Fruit fly (Drosophila melanogaster) whole organism, embryonic: ENCODE data around the gene Coq2.

Source experiments
- B-H1 ChIP-seq: fragments of 200-800 bp; sonication (Bioruptor generic); IDR thresholded peaks from 3 replicates; pipeline ENCODE4 v1.3.6; 2022; ENCODE audit warnings: missing biosample characterization, missing genetic modification characterization
- CG12219 ChIP-seq: fragments of 200-800 bp; sonication (Bioruptor generic); optimal IDR thresholded peaks from 3 replicates; lab custom pipeline; 2018; ENCODE audit warnings: missing biosample characterization, mild to moderate bottlenecking, missing genetic modification characterization
- CG12659 ChIP-seq: fragments of 200-800 bp; sonication (Bioruptor generic); optimal IDR thresholded peaks from 3 replicates; lab custom pipeline; 2017; ENCODE audit warnings: mild to moderate bottlenecking, missing biosample characterization, missing genetic modification reagents, missing genetic modification characterization
- CG13424 ChIP-seq: fragments of 200-800 bp; sonication (Bioruptor generic); optimal IDR thresholded peaks from 2 replicates; lab custom pipeline; 2019; ENCODE audit warnings: missing biosample characterization, mild to moderate bottlenecking, missing genetic modification characterization, moderate library complexity
- CG14667 ChIP-seq: fragments of 200-800 bp; sonication (Bioruptor generic); IDR thresholded peaks from 2 replicates; pipeline ENCODE4 v1.3.6; 2022; ENCODE audit warnings: missing biosample characterization, missing genetic modification characterization
- CG1602 ChIP-seq: fragments of 200-800 bp; sonication (Bioruptor generic); optimal IDR thresholded peaks from 3 replicates; lab custom pipeline; 2016; ENCODE audit warnings: missing biosample characterization, missing genetic modification characterization
- CG16779 ChIP-seq: fragments of 200-800 bp; sonication (Bioruptor generic); IDR thresholded peaks from 2 replicates; pipeline ENCODE4 v1.3.6; 2022; ENCODE audit warnings: missing biosample characterization, missing genetic modification characterization
- CG16815 ChIP-seq: fragments of 200-800 bp; sonication (Bioruptor generic); optimal IDR thresholded peaks from 3 replicates; lab custom pipeline; 2017; ENCODE audit warnings: missing biosample characterization, mild to moderate bottlenecking, missing genetic modification characterization
- CG17568 ChIP-seq: fragments of 200-800 bp; sonication (Bioruptor generic); optimal IDR thresholded peaks from 2 replicates; lab custom pipeline; 2018; ENCODE audit warnings: missing biosample characterization, mild to moderate bottlenecking, missing genetic modification characterization, moderate library complexity
- CG18011 ChIP-seq: fragments of 200-800 bp; sonication (Bioruptor generic); optimal IDR thresholded peaks from 2 replicates; lab custom pipeline; 2017; ENCODE audit warnings: missing biosample characterization, missing genetic modification characterization, mild to moderate bottlenecking, moderate library complexity, missing genotype
- CG18619 ChIP-seq: fragments of 200-800 bp; sonication (Bioruptor generic); optimal IDR thresholded peaks from 3 replicates; lab custom pipeline; 2017; ENCODE audit warnings: missing biosample characterization, mild to moderate bottlenecking, missing genetic modification characterization
- CG3065 ChIP-seq: fragments of 200-800 bp; sonication (Bioruptor generic); optimal IDR thresholded peaks from 2 replicates; lab custom pipeline; 2016; ENCODE audit warnings: missing biosample characterization, missing genetic modification characterization
- CG3163 ChIP-seq: fragments of 200-800 bp; sonication (Bioruptor generic); optimal IDR thresholded peaks from 3 replicates; lab custom pipeline; 2016; ENCODE audit warnings: missing biosample characterization, missing genetic modification characterization
- CG3281 ChIP-seq: fragments of 200-800 bp; sonication (Bioruptor generic); optimal IDR thresholded peaks from 3 replicates; lab custom pipeline; 2017; ENCODE audit warnings: missing biosample characterization, mild to moderate bottlenecking, missing genetic modification characterization
- CG3407 ChIP-seq: fragments of 200-800 bp; sonication (Bioruptor generic); optimal IDR thresholded peaks from 2 replicates; lab custom pipeline; 2018; ENCODE audit warnings: missing biosample characterization, mild to moderate bottlenecking, missing genetic modification characterization
- CG34224 ChIP-seq: fragments of 200-800 bp; sonication (Bioruptor generic); IDR thresholded peaks from 3 replicates; pipeline ENCODE4 v1.3.6; 2022; ENCODE audit warnings: missing biosample characterization, missing genetic modification characterization; ENCODE audit not compliant: partially characterized antibody
- CG5953 ChIP-seq: fragments of 200-800 bp; sonication (Bioruptor generic); IDR thresholded peaks from 2 replicates; pipeline ENCODE4 v1.3.6; 2022; ENCODE audit warnings: missing biosample characterization, missing genetic modification characterization
- CG6175 ChIP-seq: fragments of 200-800 bp; sonication (Bioruptor generic); IDR thresholded peaks from 3 replicates; pipeline ENCODE4 v1.3.6; 2022; ENCODE audit warnings: missing biosample characterization, missing genetic modification characterization
- CG7357 ChIP-seq: fragments of 200-800 bp; sonication (Bioruptor generic); IDR thresholded peaks from 3 replicates; pipeline ENCODE4 v1.3.6; 2022; ENCODE audit warnings: missing biosample characterization, missing genetic modification characterization
- CG8359 ChIP-seq: fragments of 200-800 bp; sonication (Bioruptor generic); optimal IDR thresholded peaks from 2 replicates; lab custom pipeline; 2017; ENCODE audit warnings: missing biosample characterization, mild to moderate bottlenecking, missing genetic modification characterization, borderline replicate concordance
- CG8478 ChIP-seq: fragments of >200 bp; optimal IDR thresholded peaks from 2 replicates; lab custom pipeline; 2018
- CTCF ChIP-seq: fragments of 200-800 bp; sonication (Bioruptor generic); optimal IDR thresholded peaks from 2 replicates; lab custom pipeline; 2017; ENCODE audit warnings: missing biosample characterization, mild to moderate bottlenecking, missing genetic modification characterization, moderate library complexity
- Gsc ChIP-seq: fragments of 200-800 bp; sonication (Bioruptor generic); IDR thresholded peaks from 2 replicates; pipeline ENCODE4 v1.3.6; 2022; ENCODE audit warnings: missing biosample characterization, missing genetic modification characterization
- HLH3B ChIP-seq: fragments of 200-800 bp; sonication (Bioruptor generic); IDR thresholded peaks from 2 replicates; pipeline ENCODE4 v1.3.6; 2022; ENCODE audit warnings: missing biosample characterization, missing genetic modification characterization
- HmgD ChIP-seq: fragments of 200-800 bp; sonication (Bioruptor generic); optimal IDR thresholded peaks from 3 replicates; lab custom pipeline; 2016; ENCODE audit warnings: missing biosample characterization, missing genetic modification characterization
- Lim3 ChIP-seq: fragments of 200-800 bp; sonication (Bioruptor generic); IDR thresholded peaks from 2 replicates; pipeline ENCODE4 v1.3.6; 2022; ENCODE audit warnings: missing biosample characterization, missing genetic modification characterization
- NFAT ChIP-seq: fragments of 200-800 bp; sonication (Bioruptor generic); IDR thresholded peaks from 2 replicates; pipeline ENCODE4 v1.3.6; 2022; ENCODE audit warnings: missing biosample characterization, missing genetic modification characterization
- Nf-YA ChIP-seq: fragments of 200-800 bp; sonication (Bioruptor generic); IDR thresholded peaks from 2 replicates; pipeline ENCODE4 v1.3.6; 2022; ENCODE audit warnings: missing biosample characterization, missing genetic modification characterization
- Oli ChIP-seq: fragments of 200-800 bp; sonication (Bioruptor generic); optimal IDR thresholded peaks from 2 replicates; lab custom pipeline; 2018; ENCODE audit warnings: missing biosample characterization, mild to moderate bottlenecking, missing genetic modification characterization, moderate library complexity
- Sox100B ChIP-seq: fragments of 200-800 bp; sonication (Bioruptor generic); optimal IDR thresholded peaks from 3 replicates; lab custom pipeline; 2018; ENCODE audit warnings: missing biosample characterization, mild to moderate bottlenecking, missing genetic modification characterization
- Sry-β ChIP-seq: fragments of 200-800 bp; sonication (Bioruptor generic); optimal IDR thresholded peaks from 2 replicates; lab custom pipeline; 2018; ENCODE audit warnings: missing biosample characterization, mild to moderate bottlenecking, missing genetic modification characterization, moderate library complexity
- Vsx1 ChIP-seq: fragments of 200-800 bp; sonication (Bioruptor generic); optimal IDR thresholded peaks from 2 replicates; lab custom pipeline; 2017; ENCODE audit warnings: missing biosample characterization, mild to moderate bottlenecking, missing genetic modification characterization, missing genetic modification reagents
- YL-1 ChIP-seq: fragments of 200-800 bp; sonication (Bioruptor generic); optimal IDR thresholded peaks from 3 replicates; lab custom pipeline; 2017; ENCODE audit warnings: missing biosample characterization, mild to moderate bottlenecking, missing genetic modification characterization
- ab ChIP-seq: fragments of 200-800 bp; sonication (Bioruptor generic); optimal IDR thresholded peaks from 2 replicates; lab custom pipeline; 2016; ENCODE audit warnings: missing biosample characterization, missing genetic modification characterization
- az2 ChIP-seq: fragments of 200-800 bp; sonication (Bioruptor generic); optimal IDR thresholded peaks from 3 replicates; lab custom pipeline; 2016; ENCODE audit warnings: missing biosample characterization, missing genetic modification characterization
- btn ChIP-seq: fragments of 200-800 bp; sonication (Bioruptor generic); optimal IDR thresholded peaks from 2 replicates; lab custom pipeline; 2016; ENCODE audit warnings: missing biosample characterization, missing genetic modification characterization
- ci ChIP-seq: fragments of 200-800 bp; sonication (Bioruptor generic); IDR thresholded peaks from 3 replicates; pipeline ENCODE4 v1.3.6; 2022; ENCODE audit warnings: missing biosample characterization, missing genetic modification characterization
- ftz-f1 ChIP-seq: fragments of 200-800 bp; sonication (Bioruptor generic); optimal IDR thresholded peaks from 2 replicates; lab custom pipeline; 2016; ENCODE audit warnings: missing biosample characterization, missing genetic modification characterization
- gce ChIP-seq: fragments of 200-800 bp; sonication (Bioruptor generic); IDR thresholded peaks from 3 replicates; pipeline ENCODE4 v1.3.6; 2022; ENCODE audit warnings: missing biosample characterization, missing genetic modification characterization
- gt ChIP-seq: fragments of 200-800 bp; sonication (Bioruptor generic); IDR thresholded peaks from 2 replicates; pipeline ENCODE4 v1.3.6; 2022; ENCODE audit warnings: missing biosample characterization, missing genetic modification characterization
- inv ChIP-seq: fragments of 200-800 bp; sonication (Bioruptor generic); IDR thresholded peaks from 2 replicates; pipeline ENCODE4 v1.3.6; 2022; ENCODE audit warnings: missing biosample characterization, missing genetic modification characterization; ENCODE audit not compliant: partially characterized antibody
- lov ChIP-seq, 2 experiments: fragments of 200-800 bp in 1 of 2; fragments of >200 bp in 1 of 2; sonication (Bioruptor generic) in 1 of 2; IDR thresholded peaks in 1 of 2; optimal IDR thresholded peaks in 1 of 2; 2 replicates in 1 of 2; 3 replicates in 1 of 2; pipeline versions ENCODE4 v1.3.6 to Lab custom; 2017 to 2022; ENCODE audit warnings: missing biosample characterization in 1 of 2, missing genetic modification characterization in 1 of 2
- onecut ChIP-seq: fragments of 200-800 bp; sonication (Bioruptor generic); IDR thresholded peaks from 2 replicates; pipeline ENCODE4 v1.3.6; 2022; ENCODE audit warnings: missing biosample characterization, missing genetic modification characterization
- peb ChIP-seq: fragments of 200-800 bp; sonication (Bioruptor generic); IDR thresholded peaks from 2 replicates; pipeline ENCODE4 v1.3.6; 2022; ENCODE audit warnings: missing biosample characterization, missing genetic modification characterization
- sob ChIP-seq: fragments of 200-800 bp; sonication (Bioruptor generic); IDR thresholded peaks from 2 replicates; pipeline ENCODE4 v1.3.6; 2022; ENCODE audit warnings: missing biosample characterization, missing genetic modification characterization
- stwl ChIP-seq: fragments of 200-800 bp; sonication (Bioruptor generic); optimal IDR thresholded peaks from 3 replicates; lab custom pipeline; 2018; ENCODE audit warnings: missing biosample characterization, mild to moderate bottlenecking, missing genetic modification characterization, moderate library complexity
- tgo ChIP-seq: fragments of 200-800 bp; sonication (Bioruptor generic); IDR thresholded peaks from 3 replicates; pipeline ENCODE4 v1.3.6; 2022; ENCODE audit warnings: missing biosample characterization, missing genetic modification characterization
- zen2 ChIP-seq: fragments of 200-800 bp; sonication (Bioruptor generic); IDR thresholded peaks from 3 replicates; pipeline ENCODE4 v1.3.6; 2022; ENCODE audit warnings: missing biosample characterization, missing genetic modification characterization; ENCODE audit not compliant: partially characterized antibody
- zf30C ChIP-seq: fragments of 200-800 bp; sonication (Bioruptor generic); optimal IDR thresholded peaks from 3 replicates; lab custom pipeline; 2018; ENCODE audit warnings: missing biosample characterization, mild to moderate bottlenecking, missing genetic modification characterization

Gene Coq2

dm6 chr3R:8333768-8334470, 17.6 kb upstream of the Coq2 start, which contains the start of gene Poxm (continued):
- peak; percentile 65 for TF ChIP-seq NFAT (GFP tag; lab: Robert Waterston, UW)
- TF ChIP-seq CG3281 (GFP tag; lab: Kevin White, UChicago), result no peak
- peak; percentile 95 for TF ChIP-seq Oli (tag; lab: Kevin White, UChicago)
- peak; percentile 74 for TF ChIP-seq onecut (GFP tag; lab: Robert Waterston, UW)
- peak; percentile 41; the same call in 1 of the 2 replicates for TF ChIP-seq inv (GFP tag; lab: Robert Waterston, UW)
- peak; percentile 82 for TF ChIP-seq HLH3B (GFP tag; lab: Robert Waterston, UW)
- peak; percentile 92 for TF ChIP-seq CG12659 (GFP tag; lab: Kevin White, UChicago)
- TF ChIP-seq ci (GFP tag; lab: Robert Waterston, UW), result 0 out of 3 replicates have a peak, but pooled peaks have one; percentile 28
- peak; percentile 1 for TF ChIP-seq CTCF (GFP tag; lab: Kevin White, UChicago)
- no peak for TF ChIP-seq ab (GFP tag; lab: Kevin White, UChicago)
- TF ChIP-seq Lim3, result 0 out of 2 replicates have a peak, but pooled peaks have one; percentile 64
- TF ChIP-seq CG3163 (GFP tag; lab: Kevin White, UChicago), result no peak
- TF ChIP-seq ftz-f1 (GFP tag; lab: Kevin White, UChicago), result no peak
- TF ChIP-seq gce, result peak; percentile 72; the same call in 2 of the 3 replicates
- peak; percentile 85 for TF ChIP-seq sob (GFP tag; lab: Robert Waterston, UW)
- peak; percentile 92 for TF ChIP-seq az2 (GFP tag; lab: Kevin White, UChicago)
- peak; percentile 96 for TF ChIP-seq Sox100B (GFP tag; lab: Kevin White, UChicago)
- peak; percentile 86 for TF ChIP-seq Gsc
- TF ChIP-seq HmgD (GFP tag; lab: Kevin White, UChicago), result peak; percentile 6
- TF ChIP-seq zen2 (GFP tag; lab: Robert Waterston, UW), result no peak
- TF ChIP-seq CG18619 (GFP tag; lab: Kevin White, UChicago), result peak; percentile 88
- no peak for TF ChIP-seq stwl (tag; lab: Kevin White, UChicago)
- peak; percentile 21; the same call in 1 of the 2 replicates for TF ChIP-seq Nf-YA (GFP tag; lab: Robert Waterston, UW)
- TF ChIP-seq CG5953 (GFP tag; lab: Robert Waterston, UW), result 0 out of 2 replicates have a peak, but pooled peaks have one; percentile 42
- TF ChIP-seq CG8478 (lab: Kevin White, UChicago), result peak; percentile 91
- peak; percentile 56 for TF ChIP-seq CG17568 (GFP tag; lab: Kevin White, UChicago)
- TF ChIP-seq CG16815, result peak; percentile 91
- TF ChIP-seq gt (GFP tag; lab: Robert Waterston, UW), result peak; percentile 83
- TF ChIP-seq Vsx1 (GFP tag; lab: Kevin White, UChicago), result peak; percentile 69
- peak; percentile 57 for TF ChIP-seq CG12219 (GFP tag; lab: Kevin White, UChicago)
- TF ChIP-seq YL-1 (GFP tag; lab: Kevin White, UChicago), result peak; percentile 21
- TF ChIP-seq CG16779 (GFP tag; lab: Robert Waterston, UW), result no peak
- TF ChIP-seq CG34224, result 0 out of 3 replicates have a peak, but pooled peaks have one; percentile 27
- peak; percentile 84 for TF ChIP-seq CG8359 (GFP tag; lab: Kevin White, UChicago)
- peak; percentile 81; the same call in 2 of the 3 replicates for TF ChIP-seq B-H1 (GFP tag; lab: Robert Waterston, UW)
- TF ChIP-seq CG6175 (GFP tag; lab: Robert Waterston, UW), result peak; percentile 65; the same call in 2 of the 3 replicates
- no peak for TF ChIP-seq lov (optimal IDR thresholded peaks at IDR 0.05; lab: Kevin White, UChicago)
- no peak for TF ChIP-seq lov (GFP tag; IDR thresholded peaks at IDR 0.05; lab: Robert Waterston, UW)
- peak; percentile 91 for TF ChIP-seq tgo (GFP tag; lab: Robert Waterston, UW)
- TF ChIP-seq zf30C (GFP tag; lab: Kevin White, UChicago), result no peak
- TF ChIP-seq peb, result peak; percentile 73
- TF ChIP-seq Sry-β (GFP tag; lab: Kevin White, UChicago), result peak; percentile 32
- peak; percentile 90; the same call in 1 of the 2 replicates for TF ChIP-seq CG14667 (GFP tag; lab: Robert Waterston, UW)
- peak; percentile 94 for TF ChIP-seq CG13424 (tag; lab: Kevin White, UChicago)
- peak; percentile 69 for TF ChIP-seq CG3065
- peak; percentile 87 for TF ChIP-seq CG7357 (GFP tag; lab: Robert Waterston, UW)
- no peak for TF ChIP-seq CG18011 (GFP tag; lab: Kevin White, UChicago)
- peak; percentile 92 for TF ChIP-seq CG1602
- TF ChIP-seq CG3407 (GFP tag; lab: Kevin White, UChicago), result peak; percentile 85
- TF ChIP-seq btn (GFP tag; lab: Kevin White, UChicago), result peak; percentile 39
